Fruit fly (Drosophila melanogaster): ENCODE data around the gene mew.

mew gene

DNA sequence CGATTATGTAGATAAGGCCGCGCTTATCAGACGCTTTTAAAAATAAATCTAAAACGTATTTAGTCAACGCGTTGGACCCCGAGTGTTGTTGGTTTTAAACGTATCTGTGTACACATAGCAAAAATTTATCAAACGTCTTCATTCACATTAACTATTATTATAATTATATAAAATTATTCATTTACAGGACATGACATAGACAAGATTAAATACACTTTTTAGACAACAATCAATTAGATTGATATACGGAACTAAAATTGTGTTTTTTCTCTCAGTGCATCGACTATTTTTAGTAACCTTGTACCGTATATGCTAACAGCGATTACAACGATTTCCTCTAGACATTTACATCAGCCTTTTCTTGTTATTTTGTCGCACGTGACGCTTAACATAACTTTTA lies 18.4 kb upstream of the mew start (continued):
- TF ChIP-seq D (optimal IDR thresholded peaks at IDR 0.05) (no peak), D (GFP tag; optimal IDR thresholded peaks at IDR 0.05) (peak; percentile 38), Nf-YA (GFP tag; IDR thresholded peaks at IDR 0.05) (peak; percentile 51; the same call in 1 of the 2 replicates), jigr1 (GFP tag; IDR thresholded peaks at IDR 0.05) (no peak), Ptx1 (GFP tag; IDR thresholded peaks at IDR 0.05) (peak; percentile 83), CG8944 (GFP tag; optimal IDR thresholded peaks at IDR 0.05) (no peak), Doc3 (GFP tag; IDR thresholded peaks at IDR 0.05; ENCODE audit: partially characterized antibody) (no peak), croc (GFP tag; conservative IDR thresholded peaks at IDR 0.05) (no peak), CG6813 (GFP tag; optimal IDR thresholded peaks at IDR 0.05) (peak; percentile 69), CG1647 (GFP tag; optimal IDR thresholded peaks at IDR 0.05) (no peak), CG11504 (tag; optimal IDR thresholded peaks at IDR 0.05) (peak; percentile 85), ranshi (GFP tag; IDR thresholded peaks at IDR 0.05) (peak; percentile 77), dysf (GFP tag; IDR thresholded peaks at IDR 0.05) (peak; percentile 87), Sox100B (GFP tag; optimal IDR thresholded peaks at IDR 0.05) (peak; percentile 60), zf30C (GFP tag; optimal IDR thresholded peaks at IDR 0.05) (peak; percentile 27), zfh2 (GFP tag; optimal IDR thresholded peaks at IDR 0.05) (no peak), CG15479 (GFP tag; optimal IDR thresholded peaks at IDR 0.05) (no peak), CG1603 (tag; optimal IDR thresholded peaks at IDR 0.05) (peak; percentile 27), mirr (GFP tag; optimal IDR thresholded peaks at IDR 0.05) (peak; percentile 40), Dll (GFP tag; IDR thresholded peaks at IDR 0.05; ENCODE audit: partially characterized antibody) (no peak), cg (GFP tag; optimal IDR thresholded peaks at IDR 0.05) (no peak), CG10274 (GFP tag; optimal IDR thresholded peaks at IDR 0.05) (peak; percentile 47), bigmax (GFP tag; optimal IDR thresholded peaks at IDR 0.05) (no peak), Blimp-1 (GFP tag; optimal IDR thresholded peaks at IDR 0.05) (peak; percentile 64), tup (GFP tag; optimal IDR thresholded peaks at IDR 0.05) (no peak), dan (GFP tag; IDR thresholded peaks at IDR 0.05) (no peak), NfI (GFP tag; optimal IDR thresholded peaks at IDR 0.05) (peak; percentile 71), chif (GFP tag; optimal IDR thresholded peaks at IDR 0.05) (no peak), CG3281 (GFP tag; optimal IDR thresholded peaks at IDR 0.05) (peak; percentile 90), HLH3B (GFP tag; IDR thresholded peaks at IDR 0.05) (peak; percentile 64), grau (tag; optimal IDR thresholded peaks at IDR 0.05) (peak; percentile 87), CG14710 (tag; optimal IDR thresholded peaks at IDR 0.05) (peak; percentile 48), gem (tag; optimal IDR thresholded peaks at IDR 0.05) (peak; percentile 88), CG7963 (GFP tag; IDR thresholded peaks at IDR 0.05; ENCODE audit: partially characterized antibody) (no peak), dati (GFP tag; IDR thresholded peaks at IDR 0.05) (no peak), Hr3 (GFP tag; optimal IDR thresholded peaks at IDR 0.05) (peak; percentile 55), CG1792 (GFP tag; optimal IDR thresholded peaks at IDR 0.05) (no peak), bbx (GFP tag; IDR thresholded peaks at IDR 0.05; ENCODE audit: partially characterized antibody) (no peak), Gsc (GFP tag; IDR thresholded peaks at IDR 0.05) (no peak), Oaz (GFP tag; IDR thresholded peaks at IDR 0.05) (peak; percentile 54), bab2 (GFP tag; optimal IDR thresholded peaks at IDR 0.05) (no peak), tin (GFP tag; optimal IDR thresholded peaks at IDR 0.05) (peak; percentile 56), wdn (GFP tag; IDR thresholded peaks at IDR 0.05) (peak; percentile 78), vnd (GFP tag; IDR thresholded peaks at IDR 0.05; ENCODE audit: partially characterized antibody) (no peak), CG14014 (GFP tag; IDR thresholded peaks at IDR 0.05) (peak; percentile 89), yki (optimal IDR thresholded peaks at IDR 0.05) (no peak), Mad (GFP tag; optimal IDR thresholded peaks at IDR 0.05) (no peak), CoRest (tag; optimal IDR thresholded peaks at IDR 0.05) (peak; percentile 84), sd (tag; optimal IDR thresholded peaks at IDR 0.05) (peak; percentile 66), CG33557 (GFP tag; optimal IDR thresholded peaks at IDR 0.05) (no peak), Hr51 (GFP tag; optimal IDR thresholded peaks at IDR 0.05) (peak in 1 of 2 experiments; percentile 79)
